Worm (Caenorhabditis elegans) whole organism, L1 larva: ENCODE measurements around the gene B0348.10.
A peak's percentile ranks its signal among the peaks of the same experiment; 100 is the strongest.

Source experiments
- F16B12.6 ChIP-seq: fragments of 150-350 bp; optimal IDR thresholded peaks from 2 replicates; lab custom pipeline; 2014; ENCODE audit warnings: missing biosample characterization, missing genetic modification characterization
- Y116A8C.19 ChIP-seq: sonication (generic microtip); optimal IDR thresholded peaks from 2 replicates; lab custom pipeline; 2016; ENCODE audit warnings: missing compliant biosample characterization, missing genetic modification characterization, borderline replicate concordance
- aha-1 ChIP-seq: fragments of 150-350 bp; optimal IDR thresholded peaks from 2 replicates; lab custom pipeline; 2014; ENCODE audit warnings: missing biosample characterization, missing genetic modification characterization
- alr-1 ChIP-seq: fragments of 200-800 bp; sonication (Bioruptor generic); optimal IDR thresholded peaks from 2 replicates; lab custom pipeline; 2018; ENCODE audit warnings: borderline replicate concordance, mild to moderate bottlenecking, missing genetic modification characterization, missing compliant biosample characterization
- ama-1 ChIP-seq: fragments of 150-350 bp; optimal IDR thresholded peaks from 2 replicates; lab custom pipeline; 2014
- blmp-1 ChIP-seq: fragments of 150-350 bp; optimal IDR thresholded peaks from 2 replicates; lab custom pipeline; 2014; ENCODE audit warnings: missing biosample characterization, missing genetic modification characterization
- ceh-8 ChIP-seq: fragments of 200-800 bp; sonication (Bioruptor generic); optimal IDR thresholded peaks from 2 replicates; lab custom pipeline; 2018; ENCODE audit warnings: mild to moderate bottlenecking, missing genetic modification characterization, moderate library complexity, missing compliant biosample characterization
- ceh-88 ChIP-seq: fragments of 200-800 bp; sonication (Bioruptor generic); IDR thresholded peaks from 2 replicates; pipeline ENCODE4 v1.3.6; 2022; ENCODE audit warnings: missing genetic modification characterization, missing compliant biosample characterization
- ces-1 ChIP-seq: fragments of 150-350 bp; optimal IDR thresholded peaks from 2 replicates; lab custom pipeline; 2014; ENCODE audit warnings: missing biosample characterization, missing genetic modification reagents, missing genetic modification characterization
- efl-1 ChIP-seq, 4 experiments: fragments of 150-350 bp; optimal IDR thresholded peaks in 3 of 4; peaks in 1 of 4; 1 replicate in 1 of 4; 2 replicates in 3 of 4; lab custom pipeline; 2014; ENCODE audit warnings: missing biosample characterization in 2 of 4, missing genetic modification characterization in 2 of 4, missing genetic modification reagents in 2 of 4
- elt-2 ChIP-seq: sonication (generic microtip); optimal IDR thresholded peaks from 2 replicates; lab custom pipeline; 2016; ENCODE audit warnings: missing genetic modification characterization, mild to moderate bottlenecking, inconsistent platforms, missing compliant biosample characterization, missing genetic modification reagents
- fkh-4 ChIP-seq: sonication (generic microtip); optimal IDR thresholded peaks from 2 replicates; lab custom pipeline; 2016; ENCODE audit warnings: missing compliant biosample characterization, missing genetic modification characterization, borderline replicate concordance
- fkh-8 ChIP-seq: sonication (generic microtip); optimal IDR thresholded peaks from 2 replicates; lab custom pipeline; 2016; ENCODE audit warnings: mild to moderate bottlenecking, missing genetic modification characterization, missing compliant biosample characterization
- fos-1 ChIP-seq: fragments of 150-350 bp; optimal IDR thresholded peaks from 2 replicates; lab custom pipeline; 2014; ENCODE audit warnings: missing biosample characterization, missing genetic modification characterization
- hlh-17 ChIP-seq: fragments of 200-800 bp; sonication (Bioruptor generic); optimal IDR thresholded peaks from 2 replicates; lab custom pipeline; 2018; ENCODE audit warnings: missing genetic modification characterization, mild to moderate bottlenecking, missing compliant biosample characterization, moderate library complexity, borderline replicate concordance
- hpl-2 ChIP-seq: fragments of 150-350 bp; optimal IDR thresholded peaks from 2 replicates; lab custom pipeline; 2014; ENCODE audit warnings: missing biosample characterization, missing genetic modification reagents, missing genetic modification characterization
- isw-1 ChIP-seq: fragments of 200-800 bp; sonication (Bioruptor generic); IDR thresholded peaks from 2 replicates; pipeline ENCODE4 v1.3.6; 2022; ENCODE audit warnings: missing genetic modification characterization, missing compliant biosample characterization
- lin-13 ChIP-seq: fragments of 150-350 bp; optimal IDR thresholded peaks from 2 replicates; lab custom pipeline; 2014; ENCODE audit warnings: missing biosample characterization, missing genetic modification reagents, missing genetic modification characterization
- lin-15B ChIP-seq: fragments of 150-350 bp; sonication (generic microtip); optimal IDR thresholded peaks from 3 replicates; lab custom pipeline; 2014; ENCODE audit warnings: missing biosample characterization, missing genetic modification characterization
- lin-35 ChIP-seq, 2 experiments: fragments of 150-350 bp; optimal IDR thresholded peaks; 2 replicates each; lab custom pipeline; 2014; ENCODE audit warnings: missing biosample characterization in 2 of 2, missing genetic modification characterization in 2 of 2, missing genetic modification reagents in 2 of 2
- lin-39 ChIP-seq: fragments of 150-350 bp; optimal IDR thresholded peaks from 2 replicates; lab custom pipeline; 2014; ENCODE audit warnings: missing biosample characterization, missing genetic modification reagents, missing genetic modification characterization
- mab-9 ChIP-seq: fragments of 200-800 bp; sonication (Bioruptor generic); IDR thresholded peaks from 2 replicates; pipeline ENCODE4 v1.3.6; 2022; ENCODE audit warnings: missing genetic modification reagents, missing genetic modification characterization, missing compliant biosample characterization
- mdl-1 ChIP-seq, 2 experiments: fragments of 150-350 bp; optimal IDR thresholded peaks; 2 replicates each; lab custom pipeline; 2014 to 2017; ENCODE audit warnings: missing biosample characterization in 2 of 2, missing genetic modification characterization in 2 of 2, inconsistent platforms in 1 of 2
- nhr-11 ChIP-seq: fragments of 150-350 bp; optimal IDR thresholded peaks from 2 replicates; lab custom pipeline; 2014; ENCODE audit warnings: missing biosample characterization, missing genetic modification characterization
- nhr-12 ChIP-seq: sonication (generic microtip); optimal IDR thresholded peaks from 2 replicates; lab custom pipeline; 2017; ENCODE audit warnings: missing biosample characterization, missing genetic modification characterization
- nhr-19 ChIP-seq: fragments of 200-800 bp; sonication (Bioruptor generic); conservative IDR thresholded peaks from 2 replicates; pipeline ENCODE4 v1.3.6; 2022; ENCODE audit warnings: missing genetic modification characterization, missing compliant biosample characterization
- nhr-20 ChIP-seq: sonication (generic microtip); optimal IDR thresholded peaks from 2 replicates; lab custom pipeline; 2016; ENCODE audit warnings: mild to moderate bottlenecking, missing genetic modification characterization, missing compliant biosample characterization
- nhr-237 ChIP-seq: fragments of 150-350 bp; optimal IDR thresholded peaks from 2 replicates; lab custom pipeline; 2014; ENCODE audit warnings: missing biosample characterization, missing genetic modification characterization
- nhr-28 ChIP-seq: fragments of 150-350 bp; optimal IDR thresholded peaks from 2 replicates; lab custom pipeline; 2014; ENCODE audit warnings: missing biosample characterization, missing genetic modification characterization
- nhr-76 ChIP-seq: sonication (generic microtip); optimal IDR thresholded peaks from 2 replicates; lab custom pipeline; 2017; ENCODE audit warnings: missing biosample characterization, missing genetic modification characterization
- nhr-77 ChIP-seq: fragments of 150-350 bp; optimal IDR thresholded peaks from 2 replicates; lab custom pipeline; 2014; ENCODE audit warnings: missing biosample characterization, missing genetic modification characterization
- nhr-85 ChIP-seq: sonication (generic microtip); peaks from one replicate; lab custom pipeline; 2016; ENCODE audit warnings: missing genetic modification characterization, inconsistent platforms, missing compliant biosample characterization
- pqm-1 ChIP-seq: sonication (generic microtip); optimal IDR thresholded peaks from 3 replicates; lab custom pipeline; 2017; ENCODE audit warnings: missing biosample characterization, missing genetic modification characterization
- rnt-1 ChIP-seq: sonication (generic microtip); optimal IDR thresholded peaks from 2 replicates; lab custom pipeline; 2016; ENCODE audit warnings: mild to moderate bottlenecking, missing genetic modification characterization, moderate library complexity, missing compliant biosample characterization
- snpc-4 ChIP-seq: fragments of 150-350 bp; optimal IDR thresholded peaks from 2 replicates; lab custom pipeline; 2014; ENCODE audit warnings: missing biosample characterization, missing genetic modification characterization
- swsn-7 ChIP-seq: sonication (generic microtip); optimal IDR thresholded peaks from 2 replicates; lab custom pipeline; 2016; ENCODE audit warnings: missing genetic modification characterization, missing compliant biosample characterization
- tlp-1 ChIP-seq: fragments of 150-350 bp; optimal IDR thresholded peaks from 2 replicates; lab custom pipeline; 2014; ENCODE audit warnings: missing biosample characterization, missing genetic modification characterization
- unc-130 ChIP-seq: fragments of 150-350 bp; optimal IDR thresholded peaks from 2 replicates; lab custom pipeline; 2017; ENCODE audit warnings: missing biosample characterization, missing genetic modification characterization, inconsistent platforms
- unc-62 ChIP-seq: fragments of 150-350 bp; optimal IDR thresholded peaks from 2 replicates; lab custom pipeline; 2014; ENCODE audit warnings: missing biosample characterization, missing genetic modification reagents, missing genetic modification characterization
- unc-86 ChIP-seq: sonication (generic microtip); optimal IDR thresholded peaks from 2 replicates; lab custom pipeline; 2016; ENCODE audit warnings: missing genetic modification characterization, missing compliant biosample characterization

The B0348.10 gene

ce11 chrV:8716-9246 is at the start of gene B0348.10 (continued):
- TF ChIP-seq aha-1 (no peak), hlh-17 (GFP tag; lab: Kevin White, UChicago) (no peak), pqm-1 (no peak), fkh-4 (tag; lab: Kevin White, UChicago) (no peak), tlp-1 (tag; lab: Kevin White, UChicago) (no peak), mab-9 (GFP tag; lab: Robert Waterston, UW) (peak; percentile 70), hpl-2 (GFP tag; lab: Kevin White, UChicago) (peak; percentile 45), efl-1 (optimal IDR thresholded peaks at IDR 0.05; lab: Kevin White, UChicago) (peak; percentile 67 to 78), efl-1 (GFP tag; optimal IDR thresholded peaks at IDR 0.05 in 1 of 2; lab: Kevin White, UChicago) (peak; percentile 60 to 96), nhr-76 (no peak), swsn-7 (peak; percentile 88), nhr-77 (tag; lab: Kevin White, UChicago) (peak; percentile 10), lin-39 (tag; lab: Kevin White, UChicago) (no peak), rnt-1 (tag; lab: Kevin White, UChicago) (peak; percentile 13), nhr-20 (tag; lab: Kevin White, UChicago) (peak; percentile 73), fkh-8 (tag; lab: Kevin White, UChicago) (peak; percentile 98), nhr-12 (no peak), ceh-88 (peak; percentile 58; the same call in 1 of the 2 replicates), nhr-237 (no peak), fos-1 (tag; lab: Kevin White, UChicago) (peak; percentile 65), nhr-85 (tag; lab: Kevin White, UChicago) (peak; percentile 74), Y116A8C.19 (tag; lab: Kevin White, UChicago) (peak; percentile 10), ceh-8 (GFP tag; lab: Kevin White, UChicago) (peak; percentile 15), alr-1 (tag; lab: Kevin White, UChicago) (no peak), isw-1 (GFP tag; lab: Robert Waterston, UW) (peak; percentile 61), lin-13 (GFP tag; lab: Kevin White, UChicago) (peak; percentile 24), ces-1 (no peak), ama-1 (lab: Kevin White, UChicago) (peak; percentile 2), nhr-28 (no peak), lin-35 (GFP tag; optimal IDR thresholded peaks at IDR 0.05; lab: Kevin White, UChicago) (peak; percentile 80 to 83), elt-2 (peak; percentile 7), F16B12.6 (tag; lab: Kevin White, UChicago) (no peak), unc-130 (tag; lab: Kevin White, UChicago) (no peak)

ce11 chrV:55946-56345 is 47.4 kb upstream of the B0348.10 start, which contains the start of gene srt-52:
TSS of gene srt-52 (minus strand) at chrV:56046.
- TF ChIP-seq lin-35 (GFP tag; optimal IDR thresholded peaks at IDR 0.05; lab: Kevin White, UChicago) (no peak), nhr-76 (no peak), F16B12.6 (tag; lab: Kevin White, UChicago) (no peak), unc-86 (no peak), nhr-19 (GFP tag; lab: Robert Waterston, UW) (no peak), snpc-4 (no peak), blmp-1 (tag; lab: Kevin White, UChicago) (no peak), lin-15B (tag; lab: Kevin White, UChicago) (no peak), unc-62 (GFP tag; lab: Kevin White, UChicago) (no peak), nhr-11 (tag; lab: Kevin White, UChicago) (no peak), isw-1 (GFP tag; lab: Robert Waterston, UW) (no peak), tlp-1 (tag; lab: Kevin White, UChicago) (no peak), fkh-4 (tag; lab: Kevin White, UChicago) (no peak), mdl-1 (tag; optimal IDR thresholded peaks at IDR 0.05; lab: Kevin White, UChicago) (no peak), lin-13 (GFP tag; lab: Kevin White, UChicago) (no peak)
